Worm (Caenorhabditis elegans) whole organism, early embryonic: ENCODE data around the gene F02H6.7.

Experiments
- B0310.2 ChIP-seq: sonication (generic microtip); optimal IDR thresholded peaks from 2 replicates; lab custom pipeline; 2016; ENCODE audit warnings: mild to moderate bottlenecking, missing genetic modification characterization, missing compliant biosample characterization
- F13C5.2 ChIP-seq: sonication (generic microtip); optimal IDR thresholded peaks from 2 replicates; lab custom pipeline; 2017; ENCODE audit warnings: mild to moderate bottlenecking, missing genetic modification characterization, inconsistent platforms, missing compliant biosample characterization
- ama-1 ChIP-seq: fragments of 150-350 bp; optimal IDR thresholded peaks from 2 replicates; lab custom pipeline; 2014
- ceh-13 ChIP-seq: fragments of 200-800 bp; sonication (Bioruptor generic); optimal IDR thresholded peaks from 2 replicates; lab custom pipeline; 2018; ENCODE audit warnings: mild to moderate bottlenecking, missing genetic modification characterization, missing compliant biosample characterization
- hnd-1 ChIP-seq: sonication (generic microtip); optimal IDR thresholded peaks from 2 replicates; lab custom pipeline; 2016; ENCODE audit warnings: missing genetic modification characterization, missing compliant biosample characterization
- pes-1 ChIP-seq: fragments of 200-800 bp; sonication (Bioruptor generic); IDR thresholded peaks from 2 replicates; pipeline ENCODE4 v1.3.6; 2022; ENCODE audit warnings: missing genetic modification reagents, missing genetic modification characterization, missing compliant biosample characterization
- tra-4 ChIP-seq: sonication (generic microtip); optimal IDR thresholded peaks from 2 replicates; lab custom pipeline; 2017; ENCODE audit warnings: missing genetic modification characterization, missing compliant biosample characterization

DNA sequence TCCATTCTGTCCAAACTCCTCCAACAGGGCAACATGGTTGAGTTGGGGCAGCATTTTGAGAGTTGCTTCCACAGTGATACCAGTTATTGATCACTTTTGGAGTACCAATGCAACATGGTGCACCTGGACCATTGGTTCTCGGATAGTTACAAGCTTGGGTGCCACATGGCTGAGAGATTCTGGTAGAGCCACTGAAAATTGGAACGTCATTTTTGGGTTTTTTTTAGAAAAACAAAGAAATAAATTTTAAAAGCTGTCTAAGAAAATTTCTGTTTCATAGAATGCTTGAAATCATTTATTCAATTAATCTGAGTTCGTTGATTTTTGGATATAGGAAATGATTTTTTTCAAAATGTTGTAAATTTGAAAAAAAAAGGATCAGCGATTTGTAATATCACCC, 831 bp downstream of the F02H6.7 start:
- TF ChIP-seq B0310.2 (tag; lab: Kevin White, UChicago) (no peak), pes-1 (no peak), ama-1 (lab: Kevin White, UChicago) (no peak), hnd-1 (tag; lab: Kevin White, UChicago) (no peak), tra-4 (tag; lab: Kevin White, UChicago) (no peak), F13C5.2 (tag; lab: Kevin White, UChicago) (no peak), ceh-13 (GFP tag; lab: Kevin White, UChicago) (no peak)
